Worm (Caenorhabditis elegans) whole organism, L1 larva: ENCODE data around the gene fbxa-66.

Source experiments
- C16A3.4 ChIP-seq: fragments of 150-350 bp; optimal IDR thresholded peaks from 2 replicates; lab custom pipeline; 2014; ENCODE audit warnings: missing biosample characterization, missing genetic modification characterization
- F16B12.6 ChIP-seq: fragments of 150-350 bp; optimal IDR thresholded peaks from 2 replicates; lab custom pipeline; 2014; ENCODE audit warnings: missing biosample characterization, missing genetic modification characterization
- Y116A8C.19 ChIP-seq: sonication (generic microtip); optimal IDR thresholded peaks from 2 replicates; lab custom pipeline; 2016; ENCODE audit warnings: missing compliant biosample characterization, missing genetic modification characterization, borderline replicate concordance
- ceh-8 ChIP-seq: fragments of 200-800 bp; sonication (Bioruptor generic); optimal IDR thresholded peaks from 2 replicates; lab custom pipeline; 2018; ENCODE audit warnings: mild to moderate bottlenecking, missing genetic modification characterization, moderate library complexity, missing compliant biosample characterization
- efl-1 ChIP-seq, 4 experiments: fragments of 150-350 bp; optimal IDR thresholded peaks in 3 of 4; peaks in 1 of 4; 1 replicate in 1 of 4; 2 replicates in 3 of 4; lab custom pipeline; 2014; ENCODE audit warnings: missing biosample characterization in 2 of 4, missing genetic modification characterization in 2 of 4, missing genetic modification reagents in 2 of 4
- egl-27 ChIP-seq, 2 experiments: fragments of 150-350 bp in 1 of 2; sonication (generic microtip); optimal IDR thresholded peaks; 3 replicates each; lab custom pipeline; 2017 to 2018; ENCODE audit warnings: missing biosample characterization in 2 of 2, missing genetic modification characterization in 2 of 2, missing genetic modification reagents in 2 of 2
- elt-2 ChIP-seq: sonication (generic microtip); optimal IDR thresholded peaks from 2 replicates; lab custom pipeline; 2016; ENCODE audit warnings: missing genetic modification characterization, mild to moderate bottlenecking, inconsistent platforms, missing compliant biosample characterization, missing genetic modification reagents
- elt-3 ChIP-seq, 6 experiments: fragments of 150-350 bp in 1 of 6; sonication (generic microtip); optimal IDR thresholded peaks; 2 replicates each; lab custom pipeline; 2017 to 2018; ENCODE audit warnings: missing biosample characterization in 6 of 6, missing genetic modification characterization in 6 of 6, inconsistent platforms in 1 of 6
- fkh-10 ChIP-seq: sonication (generic microtip); optimal IDR thresholded peaks from 2 replicates; lab custom pipeline; 2017; ENCODE audit warnings: missing biosample characterization, missing genetic modification reagents, missing genetic modification characterization
- fos-1 ChIP-seq: fragments of 150-350 bp; optimal IDR thresholded peaks from 2 replicates; lab custom pipeline; 2014; ENCODE audit warnings: missing biosample characterization, missing genetic modification characterization
- hlh-4 ChIP-seq: sonication (generic microtip); optimal IDR thresholded peaks from 2 replicates; lab custom pipeline; 2016; ENCODE audit warnings: mild to moderate bottlenecking, missing genetic modification characterization, missing compliant biosample characterization
- hpl-2 ChIP-seq: fragments of 150-350 bp; optimal IDR thresholded peaks from 2 replicates; lab custom pipeline; 2014; ENCODE audit warnings: missing biosample characterization, missing genetic modification reagents, missing genetic modification characterization
- irx-1 ChIP-seq: sonication (generic microtip); optimal IDR thresholded peaks from 2 replicates; lab custom pipeline; 2016; ENCODE audit warnings: missing genetic modification characterization, missing compliant biosample characterization
- isw-1 ChIP-seq: fragments of 200-800 bp; sonication (Bioruptor generic); IDR thresholded peaks from 2 replicates; pipeline ENCODE4 v1.3.6; 2022; ENCODE audit warnings: missing genetic modification characterization, missing compliant biosample characterization
- lin-15B ChIP-seq: fragments of 150-350 bp; sonication (generic microtip); optimal IDR thresholded peaks from 3 replicates; lab custom pipeline; 2014; ENCODE audit warnings: missing biosample characterization, missing genetic modification characterization
- lin-35 ChIP-seq, 2 experiments: fragments of 150-350 bp; optimal IDR thresholded peaks; 2 replicates each; lab custom pipeline; 2014; ENCODE audit warnings: missing biosample characterization in 2 of 2, missing genetic modification characterization in 2 of 2, missing genetic modification reagents in 2 of 2
- lir-3 ChIP-seq: sonication (generic microtip); optimal IDR thresholded peaks from 2 replicates; lab custom pipeline; 2016; ENCODE audit warnings: mild to moderate bottlenecking, missing genetic modification characterization, moderate library complexity, missing compliant biosample characterization; ENCODE audit not compliant: poor library complexity
- mdl-1 ChIP-seq, 2 experiments: fragments of 150-350 bp; optimal IDR thresholded peaks; 2 replicates each; lab custom pipeline; 2014 to 2017; ENCODE audit warnings: missing biosample characterization in 2 of 2, missing genetic modification characterization in 2 of 2, inconsistent platforms in 1 of 2
- mep-1 ChIP-seq: fragments of 150-350 bp; optimal IDR thresholded peaks from 2 replicates; lab custom pipeline; 2014; ENCODE audit warnings: missing biosample characterization, missing genetic modification characterization
- nhr-19 ChIP-seq: fragments of 200-800 bp; sonication (Bioruptor generic); conservative IDR thresholded peaks from 2 replicates; pipeline ENCODE4 v1.3.6; 2022; ENCODE audit warnings: missing genetic modification characterization, missing compliant biosample characterization
- nhr-20 ChIP-seq: sonication (generic microtip); optimal IDR thresholded peaks from 2 replicates; lab custom pipeline; 2016; ENCODE audit warnings: mild to moderate bottlenecking, missing genetic modification characterization, missing compliant biosample characterization
- nhr-237 ChIP-seq: fragments of 150-350 bp; optimal IDR thresholded peaks from 2 replicates; lab custom pipeline; 2014; ENCODE audit warnings: missing biosample characterization, missing genetic modification characterization
- nhr-84 ChIP-seq: sonication (generic microtip); optimal IDR thresholded peaks from 2 replicates; lab custom pipeline; 2017; ENCODE audit warnings: missing biosample characterization, missing genetic modification characterization
- nhr-85 ChIP-seq: sonication (generic microtip); peaks from one replicate; lab custom pipeline; 2016; ENCODE audit warnings: missing genetic modification characterization, inconsistent platforms, missing compliant biosample characterization
- nhr-90 ChIP-seq: sonication (generic microtip); optimal IDR thresholded peaks from 2 replicates; lab custom pipeline; 2016; ENCODE audit warnings: mild to moderate bottlenecking, missing genetic modification characterization, missing compliant biosample characterization; ENCODE audit not compliant: poor library complexity
- pqm-1 ChIP-seq: sonication (generic microtip); optimal IDR thresholded peaks from 3 replicates; lab custom pipeline; 2017; ENCODE audit warnings: missing biosample characterization, missing genetic modification characterization
- snu-23 ChIP-seq: sonication (generic microtip); optimal IDR thresholded peaks from 2 replicates; lab custom pipeline; 2016; ENCODE audit warnings: missing genetic modification characterization, missing compliant biosample characterization
- sptf-1 ChIP-seq: fragments of 150-350 bp; optimal IDR thresholded peaks from 2 replicates; lab custom pipeline; 2014; ENCODE audit warnings: missing biosample characterization, missing genetic modification characterization
- swsn-7 ChIP-seq: sonication (generic microtip); optimal IDR thresholded peaks from 2 replicates; lab custom pipeline; 2016; ENCODE audit warnings: missing genetic modification characterization, missing compliant biosample characterization
- tbx-2 ChIP-seq: sonication (generic microtip); optimal IDR thresholded peaks from 2 replicates; lab custom pipeline; 2016; ENCODE audit warnings: missing genetic modification characterization, missing compliant biosample characterization
- tlp-1 ChIP-seq: fragments of 150-350 bp; optimal IDR thresholded peaks from 2 replicates; lab custom pipeline; 2014; ENCODE audit warnings: missing biosample characterization, missing genetic modification characterization
- unc-62 ChIP-seq: fragments of 150-350 bp; optimal IDR thresholded peaks from 2 replicates; lab custom pipeline; 2014; ENCODE audit warnings: missing biosample characterization, missing genetic modification reagents, missing genetic modification characterization
- unc-98 ChIP-seq: fragments of 200-800 bp; sonication (Bioruptor generic); IDR thresholded peaks from 2 replicates; pipeline ENCODE4 v1.3.6; 2022; ENCODE audit warnings: missing genetic modification characterization, missing compliant biosample characterization
- vab-15 ChIP-seq: sonication (generic microtip); optimal IDR thresholded peaks from 2 replicates; lab custom pipeline; 2017; ENCODE audit warnings: missing genotype, mild to moderate bottlenecking, missing genetic modification characterization, missing compliant biosample characterization
- ztf-4 ChIP-seq: fragments of 150-350 bp; optimal IDR thresholded peaks from 2 replicates; lab custom pipeline; 2014; ENCODE audit warnings: missing biosample characterization, missing genetic modification characterization

fbxa-66 gene

DNA sequence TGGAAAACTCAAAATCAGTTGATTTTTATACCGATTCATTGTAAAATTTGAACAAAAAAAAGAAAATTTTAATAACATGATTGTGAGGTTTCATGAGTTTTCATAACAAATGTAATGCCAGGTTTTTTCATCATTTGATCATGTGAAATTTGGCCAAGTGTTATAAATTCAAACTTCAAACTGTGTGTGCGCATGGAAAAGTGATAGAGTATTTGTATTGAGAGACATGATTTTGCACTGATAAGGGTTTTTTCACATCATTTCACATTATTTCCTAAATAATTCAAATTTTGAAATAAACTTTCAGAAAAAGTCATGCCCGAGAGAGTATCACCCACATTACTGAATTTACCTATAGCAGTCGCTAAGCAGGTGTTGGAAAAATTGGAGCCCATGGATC is 22.7 kb downstream of the fbxa-66 start, which contains the start of gene fbxa-219:
fbxa-219 (plus strand) TSS at position 277 of the 400 bp plus-strand sequence.
- TF ChIP-seq elt-2 (tag; lab: Kevin White, UChicago) (peak; percentile 32), lin-35 (GFP tag; optimal IDR thresholded peaks at IDR 0.05; lab: Kevin White, UChicago) (peak in 1 of 2 experiments; percentile 45), egl-27 (tag; optimal IDR thresholded peaks at IDR 0.05; lab: Kevin White, UChicago) (no peak), tbx-2 (tag; lab: Kevin White, UChicago) (no peak)

ce11 chrIII:2288261-2288660 is 25.6 kb downstream of the fbxa-66 start:
- TF ChIP-seq nhr-237 (tag; lab: Kevin White, UChicago) (no peak), hlh-4 (tag; lab: Kevin White, UChicago) (no peak), lin-35 (GFP tag; optimal IDR thresholded peaks at IDR 0.05; lab: Kevin White, UChicago) (no peak), nhr-90 (tag; lab: Kevin White, UChicago) (no peak), vab-15 (no peak), unc-98 (GFP tag; lab: Robert Waterston, UW) (no peak), fos-1 (tag; lab: Kevin White, UChicago) (no peak), irx-1 (tag; lab: Kevin White, UChicago) (no peak), isw-1 (GFP tag; lab: Robert Waterston, UW) (no peak), nhr-85 (no peak), tlp-1 (no peak), nhr-84 (no peak), nhr-20 (tag; lab: Kevin White, UChicago) (no peak), C16A3.4 (tag; lab: Kevin White, UChicago) (no peak), lir-3 (no peak), ceh-8 (GFP tag; lab: Kevin White, UChicago) (no peak), mdl-1 (tag; optimal IDR thresholded peaks at IDR 0.05; lab: Kevin White, UChicago) (no peak), unc-62 (GFP tag; lab: Kevin White, UChicago) (no peak), sptf-1 (tag; lab: Kevin White, UChicago) (no peak), swsn-7 (no peak)

DNA sequence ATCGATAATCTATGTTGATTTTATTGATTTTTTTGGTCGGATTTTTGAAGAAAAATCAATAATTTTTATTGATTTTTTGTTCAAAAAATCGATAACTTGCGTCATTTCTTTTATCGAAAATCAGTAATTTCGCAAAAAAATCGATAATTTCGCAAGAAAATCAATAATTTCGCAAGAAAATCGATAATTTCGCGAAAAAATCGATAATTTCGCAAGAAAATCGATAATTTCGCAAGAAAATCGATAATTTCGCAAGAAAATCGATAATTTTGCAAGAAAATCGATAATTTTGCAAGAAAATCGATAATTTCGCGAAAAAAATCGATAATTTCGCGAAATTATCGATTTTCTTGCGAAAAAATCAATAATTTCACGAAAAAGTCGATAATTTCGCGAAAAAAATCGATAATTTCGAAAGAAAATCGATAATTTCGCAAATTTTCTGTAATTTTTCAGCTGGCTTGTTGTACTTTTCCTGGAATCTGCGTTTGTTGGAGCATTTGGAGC is 30.4 kb downstream of the fbxa-66 start:
- TF ChIP-seq elt-2 (tag; lab: Kevin White, UChicago) (no peak), ztf-4 (tag; lab: Kevin White, UChicago) (no peak), pqm-1 (no peak), irx-1 (tag; lab: Kevin White, UChicago) (no peak), mep-1 (tag; lab: Kevin White, UChicago) (no peak), Y116A8C.19 (tag; lab: Kevin White, UChicago) (no peak)

- TF ChIP-seq efl-1 (optimal IDR thresholded peaks at IDR 0.05; lab: Kevin White, UChicago) (no peak), efl-1 (GFP tag; optimal IDR thresholded peaks at IDR 0.05 in 1 of 2; lab: Kevin White, UChicago) (peak in 1 of 2 experiments; percentile 46), nhr-19 (no peak), fkh-10 (GFP tag; lab: Kevin White, UChicago) (no peak), F16B12.6 (tag; lab: Kevin White, UChicago) (no peak)
These were observed 31.6 kb downstream of the fbxa-66 start, which contains the start of gene Y54F10BM.3 for ce11 chrIII:2281975-2282957. TSS of gene Y54F10BM.3 (plus strand) at chrIII:2282025.

ce11 chrIII:2280569-2280968 is 33.3 kb downstream of the fbxa-66 start, which contains the start of gene Y54F10BM.22:
TSS of gene Y54F10BM.22 (plus strand) at chrIII:2280899.
- TF ChIP-seq efl-1 (optimal IDR thresholded peaks at IDR 0.05; lab: Kevin White, UChicago) (no peak), efl-1 (GFP tag; optimal IDR thresholded peaks at IDR 0.05 in 1 of 2; lab: Kevin White, UChicago) (peak in 1 of 2 experiments; percentile 64), nhr-85 (peak; percentile 82), lin-15B (no peak), elt-2 (tag; lab: Kevin White, UChicago) (no peak), snu-23 (GFP tag; lab: Kevin White, UChicago) (peak; percentile 0), hpl-2 (GFP tag; lab: Kevin White, UChicago) (no peak), elt-3 (tag; optimal IDR thresholded peaks at IDR 0.05; lab: Kevin White, UChicago) (peak in 2 of 6 experiments; percentile 41 to 83), nhr-20 (tag; lab: Kevin White, UChicago) (peak; percentile 30), lin-35 (GFP tag; optimal IDR thresholded peaks at IDR 0.05; lab: Kevin White, UChicago) (peak in 1 of 2 experiments; percentile 10), nhr-90 (tag; lab: Kevin White, UChicago) (peak; percentile 28)
